Fruit fly (Drosophila melanogaster) whole organism, prepupa: ENCODE measurements around the gene Tusp.

Experiments used
- CG7368 ChIP-seq: fragments of 200-800 bp; sonication (Bioruptor generic); optimal IDR thresholded peaks from 3 replicates; lab custom pipeline; 2016; ENCODE audit warnings: missing biosample characterization, missing genetic modification characterization
- Eip75B ChIP-seq: fragments of 200-800 bp; sonication (Bioruptor generic); optimal IDR thresholded peaks from 3 replicates; lab custom pipeline; 2016; ENCODE audit warnings: missing biosample characterization, missing genetic modification characterization
- Gug ChIP-seq: fragments of 200-800 bp; sonication (Bioruptor generic); IDR thresholded peaks from 2 replicates; pipeline ENCODE4 v1.3.6; 2022; ENCODE audit warnings: missing biosample characterization, missing genetic modification characterization
- cyc ChIP-seq: fragments of 200-800 bp; sonication (Bioruptor generic); optimal IDR thresholded peaks from 3 replicates; lab custom pipeline; 2016; ENCODE audit warnings: missing biosample characterization, missing genetic modification characterization
- eg ChIP-seq: fragments of 200-800 bp; sonication (Bioruptor generic); IDR thresholded peaks from 3 replicates; pipeline ENCODE4 v1.3.6; 2022; ENCODE audit warnings: missing biosample characterization, missing genetic modification characterization
- fd59A ChIP-seq: fragments of 200-800 bp; sonication (Bioruptor generic); optimal IDR thresholded peaks from 2 replicates; lab custom pipeline; 2017; ENCODE audit warnings: missing biosample characterization, mild to moderate bottlenecking, missing genetic modification characterization, missing genetic modification reagents
- fd85E ChIP-seq: fragments of 200-800 bp; sonication (Bioruptor generic); optimal IDR thresholded peaks from 3 replicates; lab custom pipeline; 2016; ENCODE audit warnings: missing biosample characterization, missing genetic modification characterization

dm6 chr3R:27613814-27614213 is 6.1 kb downstream of the Tusp start:
- no peak for TF ChIP-seq fd85E
- no peak for TF ChIP-seq cyc (GFP tag; lab: Kevin White, UChicago)
- TF ChIP-seq fd59A (GFP tag; lab: Kevin White, UChicago), result no peak
- TF ChIP-seq CG7368, result no peak
- no peak for TF ChIP-seq Gug (GFP tag; lab: Robert Waterston, UW)
- TF ChIP-seq eg (GFP tag; lab: Robert Waterston, UW), result 0 out of 3 replicates have a peak, but pooled peaks have one; percentile 24
- no peak for TF ChIP-seq Eip75B
